Fruit fly (Drosophila melanogaster) ovary, adult (tissue): Measurements from ENCODE around the gene CG34375.

Experiments used
- CG17801 ChIP-seq: fragments of 200-800 bp; optimal IDR thresholded peaks from 2 replicates; lab custom pipeline; 2019; ENCODE audit warnings: missing biosample characterization, mild to moderate bottlenecking, missing genetic modification characterization, moderate library complexity; ENCODE audit not compliant: partially characterized antibody

The CG34375 gene

DNA sequence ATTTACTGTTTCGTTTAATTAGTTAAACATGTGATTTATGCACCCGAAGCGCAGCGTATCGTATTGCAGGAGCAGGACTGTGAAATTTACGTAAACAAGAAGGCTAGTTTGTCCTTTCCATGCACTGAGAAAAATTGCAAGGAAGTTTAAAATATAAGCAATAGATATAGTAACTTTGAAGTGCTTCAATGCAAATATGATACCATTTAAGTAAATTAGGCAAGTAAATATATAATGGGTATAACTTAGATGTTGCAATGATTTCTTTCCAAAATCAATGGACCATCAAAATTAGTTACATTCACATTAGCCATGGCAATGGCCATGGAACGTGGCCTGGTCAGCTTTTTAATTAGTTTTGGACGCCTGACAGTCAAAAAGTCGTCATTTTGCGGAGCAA is 20.5 kb upstream of the CG34375 start:
- TF ChIP-seq CG17801 (GFP tag; lab: Kevin White, UChicago): no peak

DNA sequence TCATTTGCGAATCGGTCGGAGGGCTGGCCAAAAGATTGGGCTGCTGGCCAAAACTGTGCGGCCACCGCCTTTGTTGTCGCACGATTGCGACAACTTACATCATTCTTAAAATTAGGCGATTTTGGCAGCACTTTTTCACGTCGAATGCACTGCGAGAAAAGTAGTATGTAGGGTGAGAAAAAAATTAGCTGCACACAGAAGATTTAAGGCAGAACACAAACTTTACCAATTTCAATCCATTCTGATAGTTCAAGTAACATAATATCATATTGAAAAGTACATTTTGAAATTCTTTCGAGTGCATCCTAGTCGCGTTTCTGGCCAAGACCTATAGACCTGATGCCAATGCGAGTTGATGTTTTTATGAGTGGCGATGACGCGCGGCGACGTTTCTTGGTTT is 18.1 kb upstream of the CG34375 start:
- no peak for TF ChIP-seq CG17801 (GFP tag; lab: Kevin White, UChicago)

DNA sequence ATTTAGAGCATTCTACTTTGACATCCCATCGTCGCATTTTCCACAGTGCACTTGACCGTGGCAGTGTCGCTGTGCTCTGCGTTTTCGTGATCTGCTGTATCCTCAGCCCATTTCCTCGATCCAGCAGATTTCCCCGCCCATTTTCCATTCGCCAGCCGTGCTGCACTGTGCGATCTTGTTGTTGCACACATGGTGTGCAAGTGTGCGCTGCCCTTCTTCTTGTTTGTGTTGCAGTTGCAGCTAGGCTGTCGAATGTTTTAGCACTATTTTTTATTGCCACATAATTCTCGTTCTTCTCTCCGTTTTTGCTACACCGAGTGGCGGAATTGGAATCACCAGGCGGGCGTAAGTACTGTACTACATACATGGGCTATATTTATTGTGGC is 17.1 kb upstream of the CG34375 start:
- no peak for TF ChIP-seq CG17801 (GFP tag; lab: Kevin White, UChicago)

DNA sequence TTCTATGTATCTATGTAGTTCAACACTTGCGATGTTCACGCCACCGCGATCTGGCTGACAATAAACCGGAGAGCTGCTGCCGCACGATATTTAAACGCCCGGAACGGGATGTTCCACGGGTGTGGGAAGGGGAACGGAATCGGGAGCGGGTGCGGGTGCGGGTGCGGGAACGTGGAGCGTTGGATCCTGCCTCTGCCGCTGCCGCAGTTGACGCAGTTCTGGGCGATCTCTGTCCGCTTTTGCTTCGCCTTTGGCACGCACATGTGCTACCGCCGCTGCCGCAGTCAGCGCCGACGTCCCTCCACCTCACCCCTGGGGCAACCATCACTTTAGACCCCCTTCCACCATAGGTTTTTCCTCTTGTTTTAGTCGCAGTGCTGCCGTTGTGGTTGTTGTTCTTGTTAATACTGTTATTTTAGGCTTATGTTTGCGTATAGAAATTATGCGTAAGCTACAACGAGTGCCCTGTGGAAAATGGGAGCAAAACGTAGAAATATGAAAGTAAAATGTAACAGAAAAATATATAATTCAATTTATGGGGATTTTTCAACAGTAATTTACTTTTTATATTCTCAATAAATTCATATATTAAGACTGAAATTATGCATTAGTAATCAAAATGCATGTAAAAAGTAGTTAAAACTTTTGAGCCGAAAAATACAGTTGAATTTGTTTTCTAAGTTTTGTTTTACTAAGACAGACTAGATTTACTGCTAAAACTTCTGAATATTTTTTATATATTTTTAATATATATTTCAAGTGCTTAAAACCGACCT is 16.5 kb upstream of the CG34375 start, which contains the start of gene lmd:
Gene lmd, minus strand, starts transcription at position 62 of the 776 bp plus-strand sequence.
- no peak for TF ChIP-seq CG17801 (GFP tag; lab: Kevin White, UChicago)

DNA sequence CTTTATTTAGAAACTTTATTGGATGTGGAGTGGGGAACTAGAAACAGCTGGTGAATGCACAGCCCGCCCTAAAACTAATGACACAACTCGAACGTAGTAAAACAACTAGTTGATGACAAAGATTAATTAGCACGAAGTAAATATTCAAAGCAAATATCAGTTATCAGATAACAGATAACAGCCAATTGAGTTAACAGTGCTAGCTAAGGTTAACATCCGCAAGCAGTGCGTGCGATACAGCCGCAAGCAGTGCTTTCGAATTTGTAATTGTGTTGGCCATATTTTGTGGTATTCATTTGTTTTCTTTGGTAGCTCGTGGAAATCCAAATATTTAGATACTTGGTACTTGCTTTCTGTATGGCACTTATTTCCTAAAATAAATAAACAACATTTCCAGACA is 3.1 kb upstream of the CG34375 start:
- TF ChIP-seq CG17801 (GFP tag; lab: Kevin White, UChicago): no peak

DNA sequence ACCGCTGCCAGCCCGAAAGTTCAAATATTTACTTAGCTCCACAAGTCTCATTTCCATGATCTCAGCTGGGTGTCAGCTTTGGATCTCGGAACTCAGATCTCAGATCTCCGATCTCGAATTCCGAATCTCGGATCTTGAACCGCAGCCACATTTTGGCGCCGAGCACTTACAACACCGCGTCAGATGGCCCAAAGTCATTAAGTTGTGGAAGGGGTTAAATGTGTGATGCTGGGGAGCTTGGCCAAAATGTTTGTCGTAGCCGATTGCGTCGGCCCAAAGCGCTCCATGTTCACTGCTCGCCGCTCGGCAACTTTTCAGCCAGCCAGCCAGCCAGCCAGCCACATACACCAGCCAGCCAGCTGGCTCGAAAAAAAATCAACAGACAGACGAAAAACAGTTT is 1.7 kb upstream of the CG34375 start, which contains the start of gene CG6688:
Gene CG6688, plus strand, starts transcription at position 396 of the 400 bp plus-strand sequence.
- TF ChIP-seq CG17801 (GFP tag; lab: Kevin White, UChicago): no peak

DNA sequence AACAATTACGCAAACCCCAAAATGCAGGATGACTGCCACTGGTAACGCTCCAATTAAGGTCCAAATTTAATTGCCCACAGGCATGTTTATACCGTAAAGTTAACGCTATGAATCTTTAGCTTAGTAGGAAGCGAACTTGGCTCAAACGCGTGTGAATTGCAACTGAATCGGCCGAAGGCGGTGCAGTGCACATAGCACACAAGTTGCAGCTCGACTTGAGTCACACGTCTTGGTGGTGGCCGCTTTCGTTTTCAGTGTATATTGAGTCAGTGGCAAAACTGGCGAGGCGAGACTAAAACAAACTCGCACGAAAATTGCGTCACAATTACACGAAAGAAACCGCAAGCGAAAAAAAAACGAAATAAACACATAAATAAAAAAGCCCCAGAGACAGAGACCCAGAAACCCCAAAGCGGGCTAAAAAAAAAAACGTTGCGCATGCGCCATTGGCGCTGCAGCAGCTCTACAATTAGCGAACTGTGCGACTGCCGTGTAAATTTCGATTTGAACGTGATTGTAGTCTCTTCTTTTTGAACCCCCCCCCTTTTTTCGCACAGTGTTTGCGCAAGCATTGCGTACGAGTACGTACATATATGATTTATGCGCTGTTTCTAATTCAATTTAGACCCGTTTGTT is 764 bp downstream of the CG34375 start:
- no peak for TF ChIP-seq CG17801 (GFP tag; lab: Kevin White, UChicago)

DNA sequence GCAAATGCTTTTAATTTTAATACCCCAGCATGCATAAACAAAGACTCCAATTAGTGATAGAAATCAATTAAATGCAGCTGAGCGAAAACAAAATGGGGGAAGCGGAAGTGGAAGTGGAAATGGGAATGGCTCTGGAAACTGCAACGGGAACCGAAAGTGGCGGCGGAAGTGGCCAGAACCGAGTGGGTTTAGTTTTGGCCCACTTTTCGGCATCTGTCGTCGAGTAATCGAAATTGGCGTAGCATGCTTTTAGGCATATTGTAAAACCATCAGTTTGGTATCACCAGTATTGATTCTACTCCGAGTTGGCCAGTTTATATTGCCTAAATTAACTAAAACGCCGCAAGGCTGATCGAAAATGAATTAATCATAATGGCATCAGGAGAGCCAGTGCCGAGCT is 6.2 kb downstream of the CG34375 start:
- TF ChIP-seq CG17801 (GFP tag; lab: Kevin White, UChicago): no peak

DNA sequence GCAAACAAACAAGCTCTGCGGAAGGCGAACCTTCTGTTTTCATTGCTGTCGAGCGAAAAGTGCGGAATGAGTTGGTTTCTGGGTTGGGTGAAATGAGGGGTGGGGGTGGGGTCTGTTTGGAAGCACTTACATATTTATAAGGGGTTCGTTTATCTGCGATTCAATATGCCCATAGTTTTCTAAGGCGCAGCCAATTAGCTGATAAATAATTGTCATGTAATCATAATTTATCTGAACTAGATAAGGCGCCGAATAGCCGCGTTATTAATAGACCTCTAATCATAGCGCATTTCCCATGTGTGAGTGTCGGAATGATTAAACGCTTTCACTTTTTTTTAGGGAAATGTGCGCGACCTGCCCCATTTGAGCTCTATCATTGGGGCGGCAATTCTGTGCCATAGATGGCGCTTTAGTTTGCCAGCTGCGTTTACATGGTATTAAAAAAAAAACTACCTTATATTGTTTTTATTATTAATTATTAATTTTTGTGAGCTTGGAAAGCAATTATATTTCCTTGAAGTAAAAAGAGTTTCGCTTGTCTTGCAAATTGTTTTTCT is 11.7 kb downstream of the CG34375 start:
- TF ChIP-seq CG17801 (GFP tag; lab: Kevin White, UChicago): no peak

DNA sequence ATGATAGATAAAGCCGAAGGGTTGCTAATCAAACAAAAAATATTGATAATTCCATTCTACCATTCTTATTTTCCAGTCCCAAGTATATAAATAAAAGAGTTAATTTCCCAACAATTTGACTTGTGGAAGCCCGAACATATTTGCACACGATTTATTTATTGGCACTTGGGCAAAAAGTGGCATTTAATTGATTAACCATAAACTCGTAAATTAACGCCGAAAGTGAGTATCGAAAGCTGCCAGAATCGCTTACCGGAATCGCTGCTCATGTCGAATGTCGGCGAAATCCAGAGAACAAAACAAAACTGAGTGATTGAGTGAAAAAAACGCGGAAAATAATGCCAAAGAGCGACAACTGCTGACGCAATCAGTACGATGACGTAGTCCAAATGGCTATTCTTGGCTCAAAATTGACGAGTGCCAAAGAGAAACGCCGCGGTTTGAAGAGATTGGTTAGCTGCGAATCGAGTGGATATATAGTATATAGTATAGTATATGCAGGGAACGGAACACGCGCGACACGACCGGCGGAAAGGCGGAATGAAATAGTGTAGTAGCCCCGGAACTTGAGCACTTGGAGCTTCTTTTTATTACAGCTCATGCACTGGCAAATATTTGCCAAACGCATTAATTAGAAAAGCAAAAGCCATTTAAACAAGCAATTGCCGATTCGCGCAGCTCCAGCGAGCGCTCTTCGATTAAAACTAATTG is 12.3 kb downstream of the CG34375 start, which contains the start of gene Nha2:
Gene Nha2, minus strand, starts transcription at position 617 of the 711 bp plus-strand sequence.
- TF ChIP-seq CG17801 (GFP tag; lab: Kevin White, UChicago): no peak

DNA sequence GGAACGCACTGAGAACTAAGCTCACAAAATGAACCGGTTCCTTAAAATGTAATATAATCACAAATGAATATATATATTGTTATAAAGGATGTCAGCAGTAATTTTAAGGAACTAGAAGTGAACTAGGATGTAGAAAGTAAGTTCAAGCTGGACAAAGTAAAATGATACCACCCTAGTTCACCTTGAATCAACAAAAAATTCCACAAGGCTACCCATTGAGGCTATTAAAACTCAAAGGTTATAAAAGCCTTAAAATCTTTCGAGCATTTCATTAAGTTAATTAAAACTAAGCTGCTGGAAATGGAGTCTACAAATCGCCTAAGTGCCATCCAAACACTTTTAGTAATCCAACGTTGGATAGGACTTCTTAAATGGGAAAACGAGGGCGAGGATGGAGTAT is 21.4 kb downstream of the CG34375 start, which contains the start of gene Or94b:
Gene Or94b, plus strand, starts transcription at position 301 of the 400 bp plus-strand sequence.
- no peak for TF ChIP-seq CG17801 (GFP tag; lab: Kevin White, UChicago)

DNA sequence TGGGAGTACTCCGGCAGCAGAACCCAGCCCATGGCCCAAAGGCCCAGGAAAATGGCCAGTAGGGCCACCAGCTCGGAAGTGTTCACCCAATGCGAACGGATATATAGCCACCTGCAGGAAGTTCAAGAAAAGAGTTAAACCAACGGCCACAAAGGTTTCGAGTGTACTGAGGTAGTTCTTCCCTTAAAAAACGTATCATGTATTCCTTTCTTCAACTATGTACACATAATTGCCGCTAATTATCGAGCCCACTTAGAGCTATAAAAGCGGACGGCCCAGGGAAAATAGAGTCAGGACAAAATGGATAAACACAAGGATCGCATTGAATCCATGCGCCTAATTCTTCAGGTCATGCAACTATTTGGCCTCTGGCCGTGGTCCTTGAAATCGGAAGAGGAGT is 23.4 kb downstream of the CG34375 start, which contains the start of gene Or94a:
Gene Or94a, plus strand, starts transcription at position 301 of the 400 bp plus-strand sequence.
- TF ChIP-seq CG17801 (GFP tag; lab: Kevin White, UChicago): no peak

DNA sequence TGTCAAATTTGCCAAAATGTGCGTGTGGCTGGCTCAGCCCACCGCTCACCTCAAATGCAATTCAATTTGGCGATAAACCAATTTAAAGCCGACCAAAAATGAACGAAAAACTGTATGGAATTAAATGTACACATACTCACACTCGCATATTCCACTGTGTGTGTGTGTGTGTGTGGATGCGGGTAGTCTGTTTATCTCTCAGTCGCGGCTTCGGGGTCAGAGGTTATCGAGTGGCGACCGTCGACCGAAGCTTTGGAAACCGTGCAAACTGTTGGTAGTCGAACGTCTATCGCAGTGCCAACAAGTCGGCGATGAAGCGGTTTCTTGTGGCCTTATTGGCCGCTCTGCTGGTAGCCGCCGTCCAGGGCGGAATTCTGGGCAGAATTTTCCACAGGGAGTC is 33.4 kb downstream of the CG34375 start, which contains the start of gene Gbp3:
Gene Gbp3, plus strand, starts transcription at position 274 of the 400 bp plus-strand sequence.
- no peak for TF ChIP-seq CG17801 (GFP tag; lab: Kevin White, UChicago)

DNA sequence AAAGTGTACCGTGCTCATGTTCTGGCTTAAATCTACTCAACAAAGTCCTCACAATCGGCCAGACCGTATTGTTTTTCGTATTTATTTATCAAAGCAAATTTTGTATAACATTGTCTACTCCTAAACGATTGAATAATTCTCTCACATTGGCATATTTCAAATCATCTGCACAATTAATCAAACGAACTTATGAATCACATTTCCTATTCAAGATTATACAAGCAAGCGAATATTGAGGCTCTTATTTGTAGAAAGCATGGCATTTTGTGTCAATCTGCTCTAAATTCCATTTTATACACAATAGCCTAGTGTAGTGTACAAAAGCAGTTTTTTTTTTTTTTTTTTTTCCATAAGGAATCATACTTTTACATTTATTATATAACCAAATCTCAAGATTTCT is 44.4 kb downstream of the CG34375 start, which contains the start of gene Tpl94D:
Gene Tpl94D, plus strand, starts transcription at position 301 of the 400 bp plus-strand sequence.
- no peak for TF ChIP-seq CG17801 (GFP tag; lab: Kevin White, UChicago)
